Worm (Caenorhabditis elegans) whole organism, early embryonic: Measurements from ENCODE around the gene erh-1.

Experiments used
- B0310.2 ChIP-seq: sonication (generic microtip); optimal IDR thresholded peaks from 2 replicates; lab custom pipeline; 2016; ENCODE audit warnings: mild to moderate bottlenecking, missing genetic modification characterization, missing compliant biosample characterization
- F13C5.2 ChIP-seq: sonication (generic microtip); optimal IDR thresholded peaks from 2 replicates; lab custom pipeline; 2017; ENCODE audit warnings: mild to moderate bottlenecking, missing genetic modification characterization, inconsistent platforms, missing compliant biosample characterization
- aly-1 ChIP-seq: sonication (generic microtip); optimal IDR thresholded peaks from 2 replicates; lab custom pipeline; 2016; ENCODE audit warnings: missing genetic modification characterization, missing compliant biosample characterization
- ama-1 ChIP-seq: fragments of 150-350 bp; optimal IDR thresholded peaks from 2 replicates; lab custom pipeline; 2014
- ceh-13 ChIP-seq: fragments of 200-800 bp; sonication (Bioruptor generic); optimal IDR thresholded peaks from 2 replicates; lab custom pipeline; 2018; ENCODE audit warnings: mild to moderate bottlenecking, missing genetic modification characterization, missing compliant biosample characterization
- ceh-36 ChIP-seq: sonication (generic microtip); optimal IDR thresholded peaks from 2 replicates; lab custom pipeline; 2016; ENCODE audit warnings: missing genetic modification characterization, inconsistent platforms, missing compliant biosample characterization
- ets-7 ChIP-seq: sonication (generic microtip); optimal IDR thresholded peaks from 2 replicates; lab custom pipeline; 2016; ENCODE audit warnings: missing genotype, missing genetic modification characterization, missing compliant biosample characterization
- flt-1 ChIP-seq: fragments of 200-800 bp; sonication (Bioruptor generic); IDR thresholded peaks from 2 replicates; pipeline ENCODE4 v1.3.6; 2022; ENCODE audit warnings: missing genetic modification characterization, missing compliant biosample characterization
- hmbx-1 ChIP-seq: sonication (generic microtip); optimal IDR thresholded peaks from 2 replicates; lab custom pipeline; 2016; ENCODE audit warnings: mild to moderate bottlenecking, missing genetic modification characterization, missing compliant biosample characterization
- hmg-4 ChIP-seq: fragments of 200-800 bp; sonication (Bioruptor generic); optimal IDR thresholded peaks from 2 replicates; lab custom pipeline; 2018; ENCODE audit warnings: mild to moderate bottlenecking, missing genetic modification characterization, missing compliant biosample characterization
- hnd-1 ChIP-seq: sonication (generic microtip); optimal IDR thresholded peaks from 2 replicates; lab custom pipeline; 2016; ENCODE audit warnings: missing genetic modification characterization, missing compliant biosample characterization
- pes-1 ChIP-seq: fragments of 200-800 bp; sonication (Bioruptor generic); IDR thresholded peaks from 2 replicates; pipeline ENCODE4 v1.3.6; 2022; ENCODE audit warnings: missing genetic modification reagents, missing genetic modification characterization, missing compliant biosample characterization
- scrt-1 ChIP-seq: fragments of 200-800 bp; sonication (Bioruptor generic); IDR thresholded peaks from 2 replicates; pipeline ENCODE4 v1.3.6; 2022; ENCODE audit warnings: missing genetic modification characterization, missing compliant biosample characterization
- sea-1 ChIP-seq: fragments of 200-800 bp; sonication (Bioruptor generic); conservative IDR thresholded peaks from 2 replicates; pipeline ENCODE4 v1.3.6; 2022; ENCODE audit warnings: missing genetic modification characterization, missing compliant biosample characterization
- tbx-11 ChIP-seq: fragments of 200-800 bp; sonication (Bioruptor generic); IDR thresholded peaks from 2 replicates; pipeline ENCODE4 v1.3.6; 2022; ENCODE audit warnings: missing genetic modification characterization, missing compliant biosample characterization
- tbx-37 ChIP-seq: fragments of 200-800 bp; sonication (Bioruptor generic); conservative IDR thresholded peaks from 2 replicates; pipeline ENCODE4 v1.3.6; 2022; ENCODE audit warnings: missing genetic modification reagents, missing genetic modification characterization, missing compliant biosample characterization
- tra-4 ChIP-seq: sonication (generic microtip); optimal IDR thresholded peaks from 2 replicates; lab custom pipeline; 2017; ENCODE audit warnings: missing genetic modification characterization, missing compliant biosample characterization

The erh-1 gene

ce11 chrV:10572614-10573013 is 6.3 kb downstream of the erh-1 start, which contains the start of gene del-6:
TSS of gene del-6 (plus strand) at chrV:10572914.
- no peak for TF ChIP-seq ama-1
- TF ChIP-seq hmbx-1 (tag; lab: Kevin White, UChicago) = no peak
- TF ChIP-seq tbx-37 (GFP tag; lab: Robert Waterston, UW) = no peak
- TF ChIP-seq aly-1 (tag; lab: Kevin White, UChicago) = no peak
- TF ChIP-seq F13C5.2 = no peak
- no peak for TF ChIP-seq tbx-11 (GFP tag; lab: Robert Waterston, UW)
- TF ChIP-seq ets-7 (tag; lab: Kevin White, UChicago) = no peak
- TF ChIP-seq sea-1 (GFP tag; lab: Robert Waterston, UW) = no peak
- TF ChIP-seq tra-4 (tag; lab: Kevin White, UChicago) = no peak
- TF ChIP-seq hmg-4 (GFP tag; lab: Kevin White, UChicago) = no peak
- TF ChIP-seq hnd-1 (tag; lab: Kevin White, UChicago) = no peak
- TF ChIP-seq ceh-36 (tag; lab: Kevin White, UChicago) = no peak
- TF ChIP-seq B0310.2 = no peak
- TF ChIP-seq flt-1 (GFP tag; lab: Robert Waterston, UW) = no peak
- no peak for TF ChIP-seq ceh-13 (GFP tag; lab: Kevin White, UChicago)
- TF ChIP-seq scrt-1 (GFP tag; lab: Robert Waterston, UW) = no peak
- TF ChIP-seq pes-1 = no peak

- TF ChIP-seq hmg-4 (GFP tag; lab: Kevin White, UChicago) = no peak
- no peak for TF ChIP-seq ama-1
- TF ChIP-seq hmbx-1 (tag; lab: Kevin White, UChicago) = no peak
- no peak for TF ChIP-seq tbx-37 (GFP tag; lab: Robert Waterston, UW)
- TF ChIP-seq hnd-1 (tag; lab: Kevin White, UChicago) = no peak
- TF ChIP-seq scrt-1 (GFP tag; lab: Robert Waterston, UW) = no peak
- TF ChIP-seq pes-1 = no peak
- TF ChIP-seq ceh-13 (GFP tag; lab: Kevin White, UChicago) = no peak
- TF ChIP-seq ceh-36 (tag; lab: Kevin White, UChicago) = no peak
- no peak for TF ChIP-seq flt-1 (GFP tag; lab: Robert Waterston, UW)
- no peak for TF ChIP-seq tbx-11 (GFP tag; lab: Robert Waterston, UW)
- TF ChIP-seq F13C5.2 = no peak
- TF ChIP-seq sea-1 (GFP tag; lab: Robert Waterston, UW) = no peak
- no peak for TF ChIP-seq tra-4 (tag; lab: Kevin White, UChicago)
These were observed 7.4 kb downstream of the erh-1 start for ce11 chrV:10571523-10571922.

ce11 chrV:10568496-10568895 is 10.4 kb downstream of the erh-1 start:
- no peak for TF ChIP-seq tbx-11 (GFP tag; lab: Robert Waterston, UW)
- TF ChIP-seq pes-1 = no peak
- TF ChIP-seq flt-1 (GFP tag; lab: Robert Waterston, UW) = no peak
- TF ChIP-seq tra-4 (tag; lab: Kevin White, UChicago) = no peak
- TF ChIP-seq ama-1 = no peak
- no peak for TF ChIP-seq hmbx-1 (tag; lab: Kevin White, UChicago)
- no peak for TF ChIP-seq ets-7 (tag; lab: Kevin White, UChicago)
- TF ChIP-seq ceh-36 (tag; lab: Kevin White, UChicago) = no peak
- no peak for TF ChIP-seq tbx-37 (GFP tag; lab: Robert Waterston, UW)
- TF ChIP-seq ceh-13 (GFP tag; lab: Kevin White, UChicago) = no peak
- no peak for TF ChIP-seq hmg-4 (GFP tag; lab: Kevin White, UChicago)
- no peak for TF ChIP-seq hnd-1 (tag; lab: Kevin White, UChicago)
- no peak for TF ChIP-seq sea-1 (GFP tag; lab: Robert Waterston, UW)
- no peak for TF ChIP-seq aly-1 (tag; lab: Kevin White, UChicago)
- TF ChIP-seq B0310.2 = no peak
- no peak for TF ChIP-seq F13C5.2
- no peak for TF ChIP-seq scrt-1 (GFP tag; lab: Robert Waterston, UW)

ce11 chrV:10564830-10565365 is 14.0 kb downstream of the erh-1 start, which contains the start of gene cat-4:
TSS of gene cat-4 (plus strand) at chrV:10564880.
- TF ChIP-seq F13C5.2 (no peak), scrt-1 (GFP tag; lab: Robert Waterston, UW) (no peak), B0310.2 (no peak), hmbx-1 (tag; lab: Kevin White, UChicago) (no peak), ets-7 (tag; lab: Kevin White, UChicago) (no peak), hnd-1 (tag; lab: Kevin White, UChicago) (no peak)

- TF ChIP-seq pes-1 (no peak), ceh-13 (GFP tag; lab: Kevin White, UChicago) (no peak), sea-1 (GFP tag; lab: Robert Waterston, UW) (no peak), hmbx-1 (tag; lab: Kevin White, UChicago) (no peak), ceh-36 (tag; lab: Kevin White, UChicago) (no peak), tra-4 (tag; lab: Kevin White, UChicago) (no peak), B0310.2 (no peak), scrt-1 (GFP tag; lab: Robert Waterston, UW) (no peak), flt-1 (GFP tag; lab: Robert Waterston, UW) (no peak), hmg-4 (GFP tag; lab: Kevin White, UChicago) (no peak), tbx-11 (GFP tag; lab: Robert Waterston, UW) (no peak), ama-1 (no peak), hnd-1 (tag; lab: Kevin White, UChicago) (no peak), ets-7 (tag; lab: Kevin White, UChicago) (no peak), tbx-37 (GFP tag; lab: Robert Waterston, UW) (no peak), aly-1 (tag; lab: Kevin White, UChicago) (no peak)
These were observed 14.8 kb downstream of the erh-1 start for ce11 chrV:10564140-10564539.

ce11 chrV:10562817-10563216 is 16.1 kb downstream of the erh-1 start:
- TF ChIP-seq sea-1 (GFP tag; lab: Robert Waterston, UW) (no peak), aly-1 (tag; lab: Kevin White, UChicago) (no peak), ama-1 (no peak), tbx-37 (GFP tag; lab: Robert Waterston, UW) (no peak), B0310.2 (no peak), scrt-1 (GFP tag; lab: Robert Waterston, UW) (no peak), hnd-1 (tag; lab: Kevin White, UChicago) (no peak), tbx-11 (GFP tag; lab: Robert Waterston, UW) (no peak), flt-1 (GFP tag; lab: Robert Waterston, UW) (no peak), hmg-4 (GFP tag; lab: Kevin White, UChicago) (no peak), ceh-36 (tag; lab: Kevin White, UChicago) (no peak), F13C5.2 (no peak), ets-7 (tag; lab: Kevin White, UChicago) (no peak), pes-1 (no peak), ceh-13 (GFP tag; lab: Kevin White, UChicago) (no peak), hmbx-1 (tag; lab: Kevin White, UChicago) (no peak)
